ENCODE assay signal across 4 fruit fly cellular contexts in genomic region chrX:19692951-19693698, dm6.
TF ChIP-seq lines count a peak whose summit lies in the region.

TSS of gene Mer (minus strand) at chrX:19693500.

TF ChIP-seq in whole organism, adult, 20 proteins besides CTCF, POLR2A, EP300 and RAD21 (continued from another document):
- TF ChIP-seq CG14711 (tag; optimal IDR thresholded peaks at IDR 0.05; lab: Kevin White, UChicago) (peak; percentile 76), CG11617 (GFP tag; optimal IDR thresholded peaks at IDR 0.05; lab: Kevin White, UChicago) (peak; percentile 88), kay (GFP tag; lab: Kevin White, UChicago; ENCODE audit: borderline replicate concordance) (no peak)
TF ChIP-seq in whole organism, adult: peak in this region for 18.

TF ChIP-seq in whole organism, embryonic, 481 proteins besides CTCF, POLR2A, EP300 and RAD21 (continued from another document and continues in another):
- TF ChIP-seq Sox102F (GFP tag; optimal IDR thresholded peaks at IDR 0.05; lab: Kevin White, UChicago) (no peak), fu2 (GFP tag; optimal IDR thresholded peaks at IDR 0.05; lab: Kevin White, UChicago) (peak; percentile 78), CG8924 (tag; optimal IDR thresholded peaks at IDR 0.05; lab: Kevin White, UChicago) (peak; percentile 81), HLHmδ (GFP tag; optimal IDR thresholded peaks at IDR 0.05; lab: Kevin White, UChicago) (no peak), gt (GFP tag; IDR thresholded peaks at IDR 0.05; lab: Robert Waterston, UW) (no peak), Neu2 (GFP tag; optimal IDR thresholded peaks at IDR 0.05; lab: Kevin White, UChicago; ENCODE audit: borderline replicate concordance) (peak; percentile 62), E2f2 (GFP tag; IDR thresholded peaks at IDR 0.05; lab: Robert Waterston, UW) (peak; percentile 63; the same call in 1 of the 2 replicates), sisA (GFP tag; IDR thresholded peaks at IDR 0.05; lab: Robert Waterston, UW) (peak; percentile 76), sna (GFP tag; IDR thresholded peaks at IDR 0.05; lab: Robert Waterston, UW; ENCODE audit: partially characterized antibody) (no peak), Hr39 (optimal IDR thresholded peaks at IDR 0.05; lab: Kevin White, UChicago) (no peak), ac (GFP tag; optimal IDR thresholded peaks at IDR 0.05; lab: Kevin White, UChicago) (peak; percentile 60), CG31365 (tag; optimal IDR thresholded peaks at IDR 0.05; lab: Kevin White, UChicago) (peak; percentile 72), dm (GFP tag; optimal IDR thresholded peaks at IDR 0.05; lab: Kevin White, UChicago) (peak; percentile 59), Ravus (GFP tag; IDR thresholded peaks at IDR 0.05; lab: Robert Waterston, UW) (peak; percentile 34; the same call in 1 of the 2 replicates), NC2α (GFP tag; optimal IDR thresholded peaks at IDR 0.05; lab: Kevin White, UChicago) (peak; percentile 46), ab (GFP tag; optimal IDR thresholded peaks at IDR 0.05; lab: Kevin White, UChicago) (peak; percentile 57), jigr1 (GFP tag; IDR thresholded peaks at IDR 0.05; lab: Robert Waterston, UW) (0 out of 3 replicates have a peak, but pooled peaks have one; percentile 37), D19A (tag; optimal IDR thresholded peaks at IDR 0.05; lab: Kevin White, UChicago) (peak; percentile 76), CG11695 (GFP tag; IDR thresholded peaks at IDR 0.05; lab: Robert Waterston, UW) (peak; percentile 92), Bteb2 (GFP tag; optimal IDR thresholded peaks at IDR 0.05; lab: Kevin White, UChicago) (peak; percentile 85), Mad (GFP tag; optimal IDR thresholded peaks at IDR 0.05; lab: Kevin White, UChicago) (peak; percentile 82), repo (GFP tag; optimal IDR thresholded peaks at IDR 0.05; lab: Kevin White, UChicago) (peak; percentile 76), Chrac-16 (GFP tag; optimal IDR thresholded peaks at IDR 0.05; lab: Kevin White, UChicago) (peak; percentile 81), CG7839 (tag; optimal IDR thresholded peaks at IDR 0.05; lab: Kevin White, UChicago) (peak; percentile 85), sens-2 (GFP tag; IDR thresholded peaks at IDR 0.05; lab: Robert Waterston, UW) (0 out of 2 replicates have a peak, but pooled peaks have one; percentile 58), CG6689 (GFP tag; IDR thresholded peaks at IDR 0.05; lab: Robert Waterston, UW) (peak; percentile 74), pfk (GFP tag; optimal IDR thresholded peaks at IDR 0.05; lab: Kevin White, UChicago) (peak; percentile 3), emc (GFP tag; optimal IDR thresholded peaks at IDR 0.05; lab: Kevin White, UChicago) (peak; percentile 59), dmrt99B (tag; optimal IDR thresholded peaks at IDR 0.05; lab: Kevin White, UChicago) (peak; percentile 84), Rx (GFP tag; IDR thresholded peaks at IDR 0.05; lab: Robert Waterston, UW) (peak; percentile 63), CG15696 (tag; optimal IDR thresholded peaks at IDR 0.05; lab: Kevin White, UChicago) (peak; percentile 68), CG2120 (GFP tag; optimal IDR thresholded peaks at IDR 0.05; lab: Kevin White, UChicago) (peak; percentile 89), p53 (GFP tag; optimal IDR thresholded peaks at IDR 0.05; lab: Kevin White, UChicago) (peak; percentile 71), CG14441 (GFP tag; IDR thresholded peaks at IDR 0.05; lab: Robert Waterston, UW) (peak; percentile 77), fd102C (GFP tag; optimal IDR thresholded peaks at IDR 0.05; lab: Kevin White, UChicago) (peak; percentile 10), Fer3 (tag; optimal IDR thresholded peaks at IDR 0.05; lab: Kevin White, UChicago) (peak; percentile 81), CG11560 (tag; IDR thresholded peaks at IDR 0.05; lab: Robert Waterston, UW) (0 out of 3 replicates have a peak, but pooled peaks have one; percentile 36), CG3407 (GFP tag; optimal IDR thresholded peaks at IDR 0.05; lab: Kevin White, UChicago) (peak; percentile 47), CG4730 (GFP tag; IDR thresholded peaks at IDR 0.05; lab: Robert Waterston, UW) (peak; percentile 67), lbe (GFP tag; optimal IDR thresholded peaks at IDR 0.05; lab: Kevin White, UChicago) (peak; percentile 3), CG6854 (GFP tag; optimal IDR thresholded peaks at IDR 0.05; lab: Kevin White, UChicago) (peak; percentile 75)

TF ChIP-seq in whole organism, prepupa, 60 proteins besides CTCF, POLR2A, EP300 and RAD21 (continued from another document):
- peak; percentile 18 for TF ChIP-seq Met (GFP tag; optimal IDR thresholded peaks at IDR 0.05; lab: Kevin White, UChicago)
- TF ChIP-seq salr (GFP tag; optimal IDR thresholded peaks at IDR 0.05; lab: Kevin White, UChicago) = peak in 1 of 2 experiments; percentile 72
- peak; percentile 88 for TF ChIP-seq CG31627 (GFP tag; optimal IDR thresholded peaks at IDR 0.05; lab: Kevin White, UChicago)
- peak; percentile 80 for TF ChIP-seq CG16779 (tag; optimal IDR thresholded peaks at IDR 0.05; lab: Kevin White, UChicago)
- no peak for TF ChIP-seq CG9139 (GFP tag; optimal IDR thresholded peaks at IDR 0.05; lab: Kevin White, UChicago)
- TF ChIP-seq spab (GFP tag; optimal IDR thresholded peaks at IDR 0.05; lab: Kevin White, UChicago) = peak; percentile 65
- no peak for TF ChIP-seq fkh (GFP tag; optimal IDR thresholded peaks at IDR 0.05; lab: Kevin White, UChicago)
- TF ChIP-seq CG6276 (GFP tag; optimal IDR thresholded peaks at IDR 0.05; lab: Kevin White, UChicago) = no peak
- TF ChIP-seq CG11294 (GFP tag; IDR thresholded peaks at IDR 0.05; lab: Robert Waterston, UW) = peak; percentile 72
- TF ChIP-seq esn (GFP tag; optimal IDR thresholded peaks at IDR 0.05; lab: Kevin White, UChicago) = peak; percentile 88
- peak; percentile 76 for TF ChIP-seq Ets21C (GFP tag; optimal IDR thresholded peaks at IDR 0.05; lab: Kevin White, UChicago)
- TF ChIP-seq Ets96B (tag; optimal IDR thresholded peaks at IDR 0.05; lab: Kevin White, UChicago) = peak; percentile 82
- TF ChIP-seq Sox102F (GFP tag; optimal IDR thresholded peaks at IDR 0.05; lab: Kevin White, UChicago) = peak; percentile 81
- peak; percentile 82 for TF ChIP-seq CG3032 (tag; optimal IDR thresholded peaks at IDR 0.05; lab: Kevin White, UChicago)
- TF ChIP-seq dac (GFP tag; optimal IDR thresholded peaks at IDR 0.05; lab: Kevin White, UChicago) = peak; percentile 79
- peak; percentile 81 to 85 for TF ChIP-seq ss (GFP tag; optimal IDR thresholded peaks at IDR 0.05; lab: Kevin White, UChicago)
- peak; percentile 86 for TF ChIP-seq Hr4 (GFP tag; optimal IDR thresholded peaks at IDR 0.05; lab: Kevin White, UChicago)
- TF ChIP-seq CG6163 (GFP tag; IDR thresholded peaks at IDR 0.05; lab: Robert Waterston, UW) = peak; percentile 91
- peak; percentile 89 for TF ChIP-seq CG32006 (GFP tag; optimal IDR thresholded peaks at IDR 0.05; lab: Kevin White, UChicago)
- peak; percentile 80 for TF ChIP-seq Gug (GFP tag; IDR thresholded peaks at IDR 0.05; lab: Robert Waterston, UW)
- TF ChIP-seq CG10669 (GFP tag; optimal IDR thresholded peaks at IDR 0.05; lab: Kevin White, UChicago) = peak; percentile 82
- peak; percentile 78 for TF ChIP-seq CG34406 (GFP tag; optimal IDR thresholded peaks at IDR 0.05; lab: Kevin White, UChicago)
- peak; percentile 80 for TF ChIP-seq CG8632 (GFP tag; optimal IDR thresholded peaks at IDR 0.05; lab: Kevin White, UChicago)
- TF ChIP-seq CG6792 (GFP tag; optimal IDR thresholded peaks at IDR 0.05; lab: Kevin White, UChicago) = peak; percentile 87
- TF ChIP-seq Hr39 (GFP tag; optimal IDR thresholded peaks at IDR 0.05; lab: Kevin White, UChicago) = peak; percentile 82
- TF ChIP-seq CG11762 (GFP tag; optimal IDR thresholded peaks at IDR 0.05; lab: Kevin White, UChicago; ENCODE audit: insufficient read depth) = peak; percentile 59
- peak; percentile 66 for TF ChIP-seq CG10631 (GFP tag; optimal IDR thresholded peaks at IDR 0.05; lab: Kevin White, UChicago)
- TF ChIP-seq eg (GFP tag; IDR thresholded peaks at IDR 0.05; lab: Robert Waterston, UW) = peak; percentile 92
- TF ChIP-seq CG15336 (GFP tag; IDR thresholded peaks at IDR 0.05; lab: Robert Waterston, UW) = peak; percentile 91
- peak; percentile 23 for TF ChIP-seq pdm3 (GFP tag; optimal IDR thresholded peaks at IDR 0.05; lab: Kevin White, UChicago)
- TF ChIP-seq dsx (GFP tag; optimal IDR thresholded peaks at IDR 0.05; lab: Kevin White, UChicago; ENCODE audit: poor library complexity, severe bottlenecking) = peak; percentile 78
- TF ChIP-seq Sox15 (GFP tag; optimal IDR thresholded peaks at IDR 0.05; lab: Kevin White, UChicago) = peak; percentile 73
- TF ChIP-seq Eip78C (GFP tag; lab: Kevin White, UChicago) = peak; percentile 94
- peak; percentile 67 for TF ChIP-seq Blimp-1 (GFP tag; optimal IDR thresholded peaks at IDR 0.05; lab: Kevin White, UChicago)
- peak; percentile 69 for TF ChIP-seq CG8319 (GFP tag; optimal IDR thresholded peaks at IDR 0.05; lab: Kevin White, UChicago)
- TF ChIP-seq CG3919 (GFP tag; optimal IDR thresholded peaks at IDR 0.05; lab: Kevin White, UChicago) = peak; percentile 87
- TF ChIP-seq achi (GFP tag; optimal IDR thresholded peaks at IDR 0.05; lab: Kevin White, UChicago) = peak; percentile 83
- TF ChIP-seq topi (GFP tag; optimal IDR thresholded peaks at IDR 0.05; lab: Kevin White, UChicago) = peak; percentile 90
- TF ChIP-seq Hr38 (GFP tag; optimal IDR thresholded peaks at IDR 0.05; lab: Kevin White, UChicago) = no peak
- TF ChIP-seq fd59A (GFP tag; optimal IDR thresholded peaks at IDR 0.05; lab: Kevin White, UChicago) = peak; percentile 70
- no peak for TF ChIP-seq CG4318 (GFP tag; optimal IDR thresholded peaks at IDR 0.05; lab: Kevin White, UChicago)

TF ChIP-seq in whole organism, wandering third instar larva, 38 proteins besides CTCF, POLR2A, EP300 and RAD21 (continued from another document):
- TF ChIP-seq Hnf4 (GFP tag; optimal IDR thresholded peaks at IDR 0.05; lab: Kevin White, UChicago) = no peak
- no peak for TF ChIP-seq dl (GFP tag; optimal IDR thresholded peaks at IDR 0.05; lab: Kevin White, UChicago; ENCODE audit: insufficient read depth in 1 of 2, partially characterized antibody in 2 of 2)
- TF ChIP-seq lola (GFP tag; optimal IDR thresholded peaks at IDR 0.05; lab: Kevin White, UChicago) = no peak
- no peak for TF ChIP-seq sage (GFP tag; optimal IDR thresholded peaks at IDR 0.05; lab: Kevin White, UChicago)
- peak; percentile 9 for TF ChIP-seq Jra (GFP tag; optimal IDR thresholded peaks at IDR 0.05; lab: Kevin White, UChicago)
- TF ChIP-seq N (GFP tag; optimal IDR thresholded peaks at IDR 0.05; lab: Kevin White, UChicago) = no peak
- peak; percentile 55 for TF ChIP-seq CG9705 (GFP tag; optimal IDR thresholded peaks at IDR 0.05; lab: Kevin White, UChicago)
- no peak for TF ChIP-seq Myc (optimal IDR thresholded peaks at IDR 0.05; lab: Kevin White, UChicago)
- TF ChIP-seq HLH106 (tag; optimal IDR thresholded peaks at IDR 0.05; lab: Kevin White, UChicago) = peak; percentile 87
- no peak for TF ChIP-seq CG32264 (GFP tag; optimal IDR thresholded peaks at IDR 0.05; lab: Kevin White, UChicago)
- TF ChIP-seq Sp1 (GFP tag; optimal IDR thresholded peaks at IDR 0.05; lab: Kevin White, UChicago) = peak; percentile 84
- TF ChIP-seq Mio (GFP tag; optimal IDR thresholded peaks at IDR 0.05; lab: Kevin White, UChicago) = no peak
- no peak for TF ChIP-seq pan (optimal IDR thresholded peaks at IDR 0.05; lab: Kevin White, UChicago)
- TF ChIP-seq brk (GFP tag; optimal IDR thresholded peaks at IDR 0.05; lab: Kevin White, UChicago) = no peak
- peak; percentile 14 for TF ChIP-seq GATAd (GFP tag; optimal IDR thresholded peaks at IDR 0.05; lab: Kevin White, UChicago)
- TF ChIP-seq dmrt93B (GFP tag; optimal IDR thresholded peaks at IDR 0.05; lab: Kevin White, UChicago) = peak; percentile 12
